Fruit fly (Drosophila melanogaster) whole organism, embryonic: Measurements from ENCODE around the gene CG15728.

Source experiments
- CG10267 ChIP-seq: fragments of 200-800 bp; sonication (Bioruptor generic); optimal IDR thresholded peaks from 2 replicates; lab custom pipeline; 2018; ENCODE audit warnings: missing biosample characterization, mild to moderate bottlenecking, missing genetic modification characterization, moderate library complexity
- CG10366 ChIP-seq: fragments of 200-800 bp; sonication (Bioruptor generic); IDR thresholded peaks from 2 replicates; pipeline ENCODE4 v1.3.6; 2022; ENCODE audit warnings: missing biosample characterization, missing genetic modification characterization
- CG12071 ChIP-seq: fragments of 200-800 bp; sonication (Bioruptor generic); optimal IDR thresholded peaks from 3 replicates; lab custom pipeline; 2018; ENCODE audit warnings: missing biosample characterization, mild to moderate bottlenecking, missing genetic modification characterization
- CG13424 ChIP-seq: fragments of 200-800 bp; sonication (Bioruptor generic); optimal IDR thresholded peaks from 2 replicates; lab custom pipeline; 2019; ENCODE audit warnings: missing biosample characterization, mild to moderate bottlenecking, missing genetic modification characterization, moderate library complexity
- CG14014 ChIP-seq: fragments of 200-800 bp; sonication (Bioruptor generic); IDR thresholded peaks from 2 replicates; pipeline ENCODE4 v1.3.6; 2022; ENCODE audit warnings: missing biosample characterization, missing genetic modification characterization
- CG15011 ChIP-seq: fragments of 200-800 bp; sonication (Bioruptor generic); optimal IDR thresholded peaks from 3 replicates; lab custom pipeline; 2018; ENCODE audit warnings: missing biosample characterization, mild to moderate bottlenecking, missing genetic modification characterization
- CG16813 ChIP-seq: fragments of 200-800 bp; sonication (Bioruptor generic); IDR thresholded peaks from 3 replicates; pipeline ENCODE4 v1.3.6; 2022; ENCODE audit warnings: missing biosample characterization, missing genetic modification characterization; ENCODE audit not compliant: partially characterized antibody
- CG16863 ChIP-seq: fragments of 200-800 bp; sonication (Bioruptor generic); optimal IDR thresholded peaks from 3 replicates; lab custom pipeline; 2016; ENCODE audit warnings: missing biosample characterization, missing genetic modification characterization
- CG17361 ChIP-seq: fragments of 200-800 bp; sonication (Bioruptor generic); IDR thresholded peaks from 3 replicates; pipeline ENCODE4 v1.3.6; 2022; ENCODE audit warnings: missing biosample characterization, missing genetic modification characterization
- CG1832 ChIP-seq: fragments of 200-800 bp; sonication (Bioruptor generic); optimal IDR thresholded peaks from 2 replicates; lab custom pipeline; 2017; ENCODE audit warnings: missing biosample characterization, mild to moderate bottlenecking, missing genetic modification characterization, inconsistent platforms
- CG2116 ChIP-seq: fragments of 200-800 bp; sonication (Bioruptor generic); optimal IDR thresholded peaks from 3 replicates; lab custom pipeline; 2018; ENCODE audit warnings: missing biosample characterization, mild to moderate bottlenecking, missing genetic modification characterization
- CG2712 ChIP-seq: fragments of 200-800 bp; optimal IDR thresholded peaks from 3 replicates; lab custom pipeline; 2019; ENCODE audit warnings: missing biosample characterization, mild to moderate bottlenecking, missing genetic modification characterization, moderate library complexity
- CG3065 ChIP-seq: fragments of 200-800 bp; sonication (Bioruptor generic); optimal IDR thresholded peaks from 2 replicates; lab custom pipeline; 2016; ENCODE audit warnings: missing biosample characterization, missing genetic modification characterization
- CG31365 ChIP-seq: fragments of 200-800 bp; sonication (Bioruptor generic); optimal IDR thresholded peaks from 2 replicates; lab custom pipeline; 2018; ENCODE audit warnings: missing biosample characterization, mild to moderate bottlenecking, missing genetic modification characterization
- CG33213 ChIP-seq: fragments of 200-800 bp; sonication (Bioruptor generic); optimal IDR thresholded peaks from 3 replicates; lab custom pipeline; 2016; ENCODE audit warnings: missing biosample characterization, missing genetic modification characterization
- CG4360 ChIP-seq: fragments of 200-800 bp; sonication (Bioruptor generic); IDR thresholded peaks from 2 replicates; pipeline ENCODE4 v1.3.6; 2022; ENCODE audit warnings: missing biosample characterization, missing genetic modification characterization
- CG6689 ChIP-seq: fragments of 200-800 bp; sonication (Bioruptor generic); IDR thresholded peaks from 2 replicates; pipeline ENCODE4 v1.3.6; 2022; ENCODE audit warnings: missing biosample characterization, missing genetic modification characterization
- CG7271 ChIP-seq: fragments of 200-800 bp; sonication (Bioruptor generic); optimal IDR thresholded peaks from 2 replicates; lab custom pipeline; 2018; ENCODE audit warnings: missing biosample characterization, mild to moderate bottlenecking, missing genetic modification characterization, moderate library complexity
- CG8290 ChIP-seq, 3 experiments: fragments of 200-800 bp; sonication (Bioruptor generic); optimal IDR thresholded peaks; 2 replicates each; lab custom pipeline; 2016 to 2019; ENCODE audit warnings: missing biosample characterization in 3 of 3, missing genetic modification characterization in 3 of 3, mild to moderate bottlenecking in 2 of 3, moderate library complexity in 1 of 3
- CHES-1-like ChIP-seq: fragments of 200-800 bp; sonication (Bioruptor generic); optimal IDR thresholded peaks from 2 replicates; lab custom pipeline; 2016; ENCODE audit warnings: missing biosample characterization, missing genetic modification characterization
- Deaf1 ChIP-seq: fragments of 200-800 bp; optimal IDR thresholded peaks from 3 replicates; lab custom pipeline; 2019; ENCODE audit warnings: missing biosample characterization, mild to moderate bottlenecking, missing genetic modification characterization, moderate library complexity
- Ets65A ChIP-seq: fragments of 200-800 bp; sonication (Bioruptor generic); peaks from one replicate; lab custom pipeline; 2016; ENCODE audit warnings: missing biosample characterization, missing genetic modification characterization
- Gsc ChIP-seq: fragments of 200-800 bp; sonication (Bioruptor generic); IDR thresholded peaks from 2 replicates; pipeline ENCODE4 v1.3.6; 2022; ENCODE audit warnings: missing biosample characterization, missing genetic modification characterization
- H2.0 ChIP-seq: fragments of 200-800 bp; sonication (Bioruptor generic); IDR thresholded peaks from 2 replicates; pipeline ENCODE4 v1.3.6; 2022; ENCODE audit warnings: missing biosample characterization, missing genetic modification characterization
- Jarid2 ChIP-seq: fragments of 200-800 bp; sonication (Bioruptor generic); optimal IDR thresholded peaks from 3 replicates; lab custom pipeline; 2017; ENCODE audit warnings: mild to moderate bottlenecking, missing biosample characterization, missing genetic modification reagents, missing genetic modification characterization
- Med ChIP-seq: fragments of 200-800 bp; sonication (Bioruptor generic); peaks from one replicate; lab custom pipeline; 2016; ENCODE audit warnings: missing biosample characterization, missing genetic modification characterization, mild to moderate bottlenecking, inconsistent platforms, moderate library complexity
- Rfx ChIP-seq: fragments of 200-800 bp; sonication (Bioruptor generic); IDR thresholded peaks from 2 replicates; pipeline ENCODE4 v1.3.6; 2022; ENCODE audit warnings: missing biosample characterization, missing genetic modification characterization
- Scr ChIP-seq: fragments of 200-800 bp; sonication (Bioruptor generic); IDR thresholded peaks from 2 replicates; pipeline ENCODE4 v1.3.6; 2022; ENCODE audit warnings: missing biosample characterization, missing genetic modification characterization; ENCODE audit not compliant: partially characterized antibody
- Sry-δ ChIP-seq: fragments of 200-800 bp; sonication (Bioruptor generic); optimal IDR thresholded peaks from 2 replicates; lab custom pipeline; 2016; ENCODE audit warnings: missing biosample characterization, missing genetic modification characterization
- abd-A ChIP-seq: fragments of 200-800 bp; sonication (Bioruptor generic); optimal IDR thresholded peaks from 3 replicates; lab custom pipeline; 2019; ENCODE audit warnings: missing biosample characterization, mild to moderate bottlenecking, missing genetic modification characterization, moderate library complexity
- ase ChIP-seq: fragments of 200-800 bp; sonication (Bioruptor generic); IDR thresholded peaks from 3 replicates; pipeline ENCODE4 v1.3.6; 2022; ENCODE audit warnings: missing biosample characterization, missing genetic modification characterization
- cato ChIP-seq: fragments of 200-800 bp; sonication (Bioruptor generic); optimal IDR thresholded peaks from 2 replicates; lab custom pipeline; 2016; ENCODE audit warnings: missing biosample characterization, missing genetic modification characterization, borderline replicate concordance
- cg ChIP-seq: fragments of 200-800 bp; sonication (Bioruptor generic); optimal IDR thresholded peaks from 3 replicates; lab custom pipeline; 2019; ENCODE audit warnings: missing biosample characterization, mild to moderate bottlenecking, missing genetic modification characterization, moderate library complexity
- dati ChIP-seq: fragments of 200-800 bp; sonication (Bioruptor generic); IDR thresholded peaks from 2 replicates; pipeline ENCODE4 v1.3.6; 2022; ENCODE audit warnings: missing biosample characterization, missing genetic modification characterization
- dmrt11E ChIP-seq: fragments of 200-800 bp; sonication (Bioruptor generic); optimal IDR thresholded peaks from 3 replicates; lab custom pipeline; 2018; ENCODE audit warnings: missing biosample characterization, mild to moderate bottlenecking, missing genetic modification characterization, moderate library complexity
- en ChIP-seq: fragments of 200-800 bp; sonication (Bioruptor generic); optimal IDR thresholded peaks from 2 replicates; lab custom pipeline; 2016; ENCODE audit warnings: missing biosample characterization, missing genetic modification characterization
- gcm2 ChIP-seq: fragments of 200-800 bp; sonication (Bioruptor generic); optimal IDR thresholded peaks from 2 replicates; lab custom pipeline; 2016; ENCODE audit warnings: missing biosample characterization, missing genetic modification characterization
- hbn ChIP-seq: fragments of 200-800 bp; sonication (Bioruptor generic); IDR thresholded peaks from 2 replicates; pipeline ENCODE4 v1.3.6; 2022; ENCODE audit warnings: missing biosample characterization, missing genetic modification characterization; ENCODE audit not compliant: partially characterized antibody
- her ChIP-seq: fragments of 200-800 bp; sonication (Bioruptor generic); optimal IDR thresholded peaks from 2 replicates; lab custom pipeline; 2016; ENCODE audit warnings: missing biosample characterization, missing genetic modification characterization
- jing ChIP-seq: fragments of 200-800 bp; sonication (Bioruptor generic); optimal IDR thresholded peaks from 2 replicates; lab custom pipeline; 2018; ENCODE audit warnings: missing biosample characterization, mild to moderate bottlenecking, missing genetic modification characterization
- jumu ChIP-seq: fragments of 200-800 bp; sonication (Bioruptor generic); optimal IDR thresholded peaks from 3 replicates; lab custom pipeline; 2016; ENCODE audit warnings: missing biosample characterization, missing genetic modification characterization
- mirr ChIP-seq: fragments of 200-800 bp; sonication (Bioruptor generic); optimal IDR thresholded peaks from 3 replicates; lab custom pipeline; 2018; ENCODE audit warnings: missing biosample characterization, mild to moderate bottlenecking, missing genetic modification characterization
- nerfin-1 ChIP-seq: fragments of 200-800 bp; sonication (Bioruptor generic); optimal IDR thresholded peaks from 3 replicates; lab custom pipeline; 2019; ENCODE audit warnings: missing biosample characterization, mild to moderate bottlenecking, missing genetic modification characterization, moderate library complexity
- phol ChIP-seq: fragments of 200-800 bp; sonication (Bioruptor generic); optimal IDR thresholded peaks from 3 replicates; lab custom pipeline; 2018; ENCODE audit warnings: missing biosample characterization, mild to moderate bottlenecking, missing genetic modification characterization, moderate library complexity
- scrt ChIP-seq: fragments of 200-800 bp; sonication (Bioruptor generic); optimal IDR thresholded peaks from 2 replicates; lab custom pipeline; 2018; ENCODE audit warnings: missing biosample characterization, mild to moderate bottlenecking, missing genetic modification characterization, moderate library complexity
- sens ChIP-seq: fragments of 200-800 bp; sonication (Bioruptor generic); peaks from one replicate; lab custom pipeline; 2016; ENCODE audit warnings: missing biosample characterization, missing genetic modification characterization
- shn ChIP-seq: fragments of 200-800 bp; sonication (Bioruptor generic); optimal IDR thresholded peaks from 3 replicates; lab custom pipeline; 2016; ENCODE audit warnings: missing biosample characterization, missing genetic modification characterization
- stwl ChIP-seq: fragments of 200-800 bp; sonication (Bioruptor generic); optimal IDR thresholded peaks from 3 replicates; lab custom pipeline; 2018; ENCODE audit warnings: missing biosample characterization, mild to moderate bottlenecking, missing genetic modification characterization, moderate library complexity
- tna ChIP-seq: fragments of 200-800 bp; sonication (Bioruptor generic); IDR thresholded peaks from 2 replicates; pipeline ENCODE4 v1.3.6; 2022; ENCODE audit warnings: missing biosample characterization, missing genetic modification characterization; ENCODE audit not compliant: partially characterized antibody
- zen ChIP-seq: fragments of 200-800 bp; sonication (Bioruptor generic); optimal IDR thresholded peaks from 3 replicates; lab custom pipeline; 2018; ENCODE audit warnings: missing biosample characterization, mild to moderate bottlenecking, missing genetic modification characterization, moderate library complexity

Gene CG15728

DNA sequence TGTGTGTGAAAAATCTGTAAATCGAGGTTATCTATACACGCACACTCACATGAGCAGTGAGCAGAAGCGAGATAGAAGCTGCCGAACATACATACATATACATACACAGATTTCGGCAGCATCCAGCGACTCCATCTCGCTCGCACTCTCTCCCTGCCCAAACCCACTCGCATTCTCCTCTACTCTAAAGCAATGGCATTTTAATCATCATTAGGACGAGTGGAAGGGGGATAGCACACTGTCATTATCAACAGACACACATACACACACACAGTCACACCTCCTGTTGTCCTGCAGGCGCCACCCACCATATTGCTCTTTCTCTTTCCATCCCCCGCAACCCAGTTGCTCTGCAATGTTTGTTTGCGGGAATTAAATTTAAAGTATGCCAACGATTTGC lies 9.9 kb downstream of the CG15728 start:
- TF ChIP-seq CG1832 (GFP tag; lab: Kevin White, UChicago): peak; percentile 44
- TF ChIP-seq CHES-1-like (GFP tag; lab: Kevin White, UChicago): no peak
- peak; percentile 79 for TF ChIP-seq nerfin-1 (tag; lab: Kevin White, UChicago)
- no peak for TF ChIP-seq ase
- no peak for TF ChIP-seq scrt (GFP tag; lab: Kevin White, UChicago)
- peak; percentile 81 for TF ChIP-seq abd-A (tag; lab: Kevin White, UChicago)
- TF ChIP-seq cg: peak; percentile 40
- TF ChIP-seq zen (tag; lab: Kevin White, UChicago): peak; percentile 31
- peak; percentile 58 for TF ChIP-seq Med (GFP tag; lab: Kevin White, UChicago)
- peak; percentile 61 for TF ChIP-seq CG31365 (tag; lab: Kevin White, UChicago)

DNA sequence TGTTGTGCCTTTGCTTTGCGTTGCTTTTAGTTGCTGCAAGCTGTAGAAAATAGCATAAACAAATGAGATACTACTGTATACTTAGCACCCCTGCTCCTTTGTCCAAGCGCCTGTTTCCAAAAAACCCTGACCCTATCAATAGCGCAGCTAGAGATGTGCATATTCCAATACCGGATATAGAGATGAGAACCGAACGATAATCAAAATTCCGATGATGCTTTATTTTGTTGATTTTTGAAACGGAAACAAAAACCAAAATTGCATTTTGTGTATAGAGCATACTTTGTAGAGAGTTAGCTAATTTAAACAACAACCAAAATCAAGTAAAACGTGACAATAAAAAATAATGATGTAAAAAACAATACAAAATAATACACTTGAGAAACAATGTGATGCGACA lies 21.3 kb downstream of the CG15728 start:
- TF ChIP-seq CG10267 (tag; lab: Kevin White, UChicago) (peak; percentile 2), cato (GFP tag; lab: Kevin White, UChicago) (no peak), hbn (GFP tag; lab: Robert Waterston, UW) (no peak), CG16813 (GFP tag; lab: Robert Waterston, UW) (no peak), phol (tag; lab: Kevin White, UChicago) (peak; percentile 17), jumu (GFP tag; lab: Kevin White, UChicago) (no peak), dati (GFP tag; lab: Robert Waterston, UW) (no peak), CG7271 (tag; lab: Kevin White, UChicago) (peak; percentile 33), her (GFP tag; lab: Kevin White, UChicago) (no peak), CG2712 (tag; lab: Kevin White, UChicago) (no peak), dmrt11E (tag; lab: Kevin White, UChicago) (no peak), Gsc (no peak), CG17361 (GFP tag; lab: Robert Waterston, UW) (no peak), tna (GFP tag; lab: Robert Waterston, UW) (no peak), CG16863 (GFP tag; lab: Kevin White, UChicago) (no peak), CG15011 (GFP tag; lab: Kevin White, UChicago) (no peak), CG10366 (GFP tag; lab: Robert Waterston, UW) (no peak), H2.0 (GFP tag; lab: Robert Waterston, UW) (no peak), sens (GFP tag; lab: Kevin White, UChicago) (no peak), CG3065 (GFP tag; lab: Kevin White, UChicago) (no peak), CG6689 (no peak), CG8290 (GFP tag; optimal IDR thresholded peaks at IDR 0.05; lab: Kevin White, UChicago) (peak; percentile 4), CG8290 (tag; optimal IDR thresholded peaks at IDR 0.05; lab: Kevin White, UChicago) (no peak), en (GFP tag; lab: Kevin White, UChicago) (no peak), Rfx (GFP tag; lab: Robert Waterston, UW) (no peak), gcm2 (GFP tag; lab: Kevin White, UChicago) (no peak), CG33213 (GFP tag; lab: Kevin White, UChicago) (no peak), CG2116 (peak; percentile 14), shn (no peak), stwl (tag; lab: Kevin White, UChicago) (peak; percentile 93), Deaf1 (tag; lab: Kevin White, UChicago) (no peak), CG14014 (GFP tag; lab: Robert Waterston, UW) (no peak), CG13424 (tag; lab: Kevin White, UChicago) (no peak), jing (GFP tag; lab: Kevin White, UChicago) (no peak), mirr (GFP tag; lab: Kevin White, UChicago) (no peak), CG4360 (GFP tag; lab: Robert Waterston, UW) (no peak), ase (no peak), Scr (GFP tag; lab: Robert Waterston, UW) (no peak), Ets65A (peak; percentile 65), Jarid2 (no peak), CG12071 (GFP tag; lab: Kevin White, UChicago) (no peak), Sry-δ (GFP tag; lab: Kevin White, UChicago) (peak; percentile 37)
